Fruit fly (Drosophila melanogaster) whole organism, embryonic: ENCODE measurements around the gene caps.
A peak's percentile ranks its signal among the peaks of the same experiment; 100 is the strongest.

Experiments
- Ada2b ChIP-seq: fragments of 200-800 bp; sonication (Bioruptor generic); IDR thresholded peaks from 2 replicates; pipeline ENCODE4 v1.3.6; 2022; ENCODE audit warnings: missing biosample characterization, missing genetic modification characterization
- BtbVII ChIP-seq: fragments of 200-800 bp; sonication (Bioruptor generic); optimal IDR thresholded peaks from 3 replicates; lab custom pipeline; 2017; ENCODE audit warnings: missing biosample characterization, mild to moderate bottlenecking, missing genetic modification characterization
- CG10147 ChIP-seq: fragments of 200-800 bp; sonication (Bioruptor generic); optimal IDR thresholded peaks from 2 replicates; lab custom pipeline; 2019; ENCODE audit warnings: missing biosample characterization, mild to moderate bottlenecking, missing genetic modification characterization, moderate library complexity
- CG11093 ChIP-seq: fragments of 200-800 bp; sonication (Bioruptor generic); IDR thresholded peaks from 3 replicates; pipeline ENCODE4 v1.3.6; 2022; ENCODE audit warnings: missing biosample characterization, missing genetic modification characterization
- CG11247 ChIP-seq: fragments of 200-800 bp; sonication (Bioruptor generic); IDR thresholded peaks from 2 replicates; pipeline ENCODE4 v1.3.6; 2022; ENCODE audit warnings: missing biosample characterization, missing genetic modification characterization
- CG12155 ChIP-seq: fragments of 200-800 bp; sonication (Bioruptor generic); optimal IDR thresholded peaks from 3 replicates; lab custom pipeline; 2016; ENCODE audit warnings: missing biosample characterization, missing genetic modification characterization
- CG13624 ChIP-seq: fragments of 200-800 bp; sonication (Bioruptor generic); optimal IDR thresholded peaks from 2 replicates; lab custom pipeline; 2016; ENCODE audit warnings: missing biosample characterization, missing genetic modification characterization
- CG14710 ChIP-seq: fragments of 200-800 bp; sonication (Bioruptor generic); optimal IDR thresholded peaks from 3 replicates; lab custom pipeline; 2019; ENCODE audit warnings: missing biosample characterization, mild to moderate bottlenecking, missing genetic modification characterization, moderate library complexity
- CG15601 ChIP-seq: fragments of 200-800 bp; sonication (Bioruptor generic); optimal IDR thresholded peaks from 3 replicates; lab custom pipeline; 2019; ENCODE audit warnings: missing biosample characterization, mild to moderate bottlenecking, missing genetic modification characterization, moderate library complexity
- CG1603 ChIP-seq: fragments of 200-800 bp; sonication (Bioruptor generic); optimal IDR thresholded peaks from 2 replicates; lab custom pipeline; 2019; ENCODE audit warnings: missing biosample characterization, mild to moderate bottlenecking, missing genetic modification characterization, moderate library complexity
- CG17385 ChIP-seq: fragments of 200-800 bp; sonication (Bioruptor generic); optimal IDR thresholded peaks from 3 replicates; lab custom pipeline; 2018; ENCODE audit warnings: missing biosample characterization, mild to moderate bottlenecking, missing genetic modification characterization
- CG1792 ChIP-seq: fragments of 200-800 bp; sonication (Bioruptor generic); optimal IDR thresholded peaks from 2 replicates; lab custom pipeline; 2016; ENCODE audit warnings: missing biosample characterization, missing genetic modification characterization
- CG2875 ChIP-seq: fragments of 200-800 bp; sonication (Bioruptor generic); optimal IDR thresholded peaks from 2 replicates; lab custom pipeline; 2017; ENCODE audit warnings: missing biosample characterization, mild to moderate bottlenecking, missing genetic modification characterization, missing genetic modification reagents
- CG31365 ChIP-seq: fragments of 200-800 bp; sonication (Bioruptor generic); optimal IDR thresholded peaks from 2 replicates; lab custom pipeline; 2018; ENCODE audit warnings: missing biosample characterization, mild to moderate bottlenecking, missing genetic modification characterization
- CG32767 ChIP-seq: fragments of 200-800 bp; sonication (Bioruptor generic); IDR thresholded peaks from 2 replicates; pipeline ENCODE4 v1.3.6; 2022; ENCODE audit warnings: missing biosample characterization, missing genetic modification characterization
- CG32772 ChIP-seq: fragments of 200-800 bp; sonication (Bioruptor generic); IDR thresholded peaks from 2 replicates; pipeline ENCODE4 v1.3.6; 2022; ENCODE audit warnings: missing biosample characterization, missing genetic modification characterization
- CG34376 ChIP-seq: fragments of 200-800 bp; sonication (Bioruptor generic); optimal IDR thresholded peaks from 2 replicates; lab custom pipeline; 2018; ENCODE audit warnings: missing biosample characterization, mild to moderate bottlenecking, missing genetic modification characterization
- CG9215 ChIP-seq: fragments of 200-800 bp; sonication (Bioruptor generic); IDR thresholded peaks from 2 replicates; pipeline ENCODE4 v1.3.6; 2022; ENCODE audit warnings: missing biosample characterization, missing genetic modification characterization
- Chrac-16 ChIP-seq: fragments of 200-800 bp; sonication (Bioruptor generic); optimal IDR thresholded peaks from 3 replicates; lab custom pipeline; 2016; ENCODE audit warnings: missing biosample characterization, missing genetic modification characterization
- D19A ChIP-seq: fragments of 200-800 bp; optimal IDR thresholded peaks from 3 replicates; lab custom pipeline; 2019; ENCODE audit warnings: missing biosample characterization, mild to moderate bottlenecking, missing genetic modification characterization, moderate library complexity
- Dip3 ChIP-seq: fragments of 200-800 bp; sonication (Bioruptor generic); optimal IDR thresholded peaks from 3 replicates; lab custom pipeline; 2016; ENCODE audit warnings: missing biosample characterization, missing genetic modification characterization
- Dp ChIP-seq: fragments of 200-800 bp; sonication (Bioruptor generic); optimal IDR thresholded peaks from 2 replicates; lab custom pipeline; 2018; ENCODE audit warnings: missing biosample characterization, mild to moderate bottlenecking, missing genetic modification characterization, moderate library complexity
- Gsc ChIP-seq: fragments of 200-800 bp; sonication (Bioruptor generic); IDR thresholded peaks from 2 replicates; pipeline ENCODE4 v1.3.6; 2022; ENCODE audit warnings: missing biosample characterization, missing genetic modification characterization
- HLH4C ChIP-seq: fragments of 200-800 bp; sonication (Bioruptor generic); IDR thresholded peaks from 3 replicates; pipeline ENCODE4 v1.3.6; 2022; ENCODE audit warnings: missing biosample characterization, missing genetic modification characterization; ENCODE audit not compliant: partially characterized antibody
- HLH54F ChIP-seq: fragments of 200-800 bp; sonication (Bioruptor generic); optimal IDR thresholded peaks from 3 replicates; lab custom pipeline; 2016; ENCODE audit warnings: missing biosample characterization, missing genetic modification characterization
- Hmx ChIP-seq: fragments of 200-800 bp; sonication (Bioruptor generic); optimal IDR thresholded peaks from 2 replicates; lab custom pipeline; 2016; ENCODE audit warnings: missing biosample characterization, missing genetic modification characterization
- Max ChIP-seq: fragments of 200-800 bp; sonication (Bioruptor generic); optimal IDR thresholded peaks from 2 replicates; lab custom pipeline; 2016; ENCODE audit warnings: missing biosample characterization, mild to moderate bottlenecking, missing genetic modification characterization
- Nf-YB ChIP-seq: fragments of 200-800 bp; sonication (Bioruptor generic); optimal IDR thresholded peaks from 3 replicates; lab custom pipeline; 2019; ENCODE audit warnings: missing biosample characterization, mild to moderate bottlenecking, missing genetic modification characterization, moderate library complexity
- ap ChIP-seq: fragments of 200-800 bp; sonication (Bioruptor generic); IDR thresholded peaks from 2 replicates; pipeline ENCODE4 v1.3.6; 2022; ENCODE audit warnings: missing biosample characterization, missing genetic modification characterization
- ash1 ChIP-seq: fragments of 200-800 bp; sonication (Bioruptor generic); optimal IDR thresholded peaks from 2 replicates; lab custom pipeline; 2018; ENCODE audit warnings: missing biosample characterization, mild to moderate bottlenecking, missing genetic modification characterization
- bab2 ChIP-seq: fragments of 200-800 bp; sonication (Bioruptor generic); optimal IDR thresholded peaks from 2 replicates; lab custom pipeline; 2016; ENCODE audit warnings: missing biosample characterization, missing genetic modification characterization
- chif ChIP-seq, 2 experiments: fragments of 200-800 bp; sonication (Bioruptor generic); optimal IDR thresholded peaks; 3 replicates each; lab custom pipeline; 2016; ENCODE audit warnings: missing biosample characterization in 2 of 2, missing genetic modification characterization in 2 of 2
- dati ChIP-seq: fragments of 200-800 bp; sonication (Bioruptor generic); IDR thresholded peaks from 2 replicates; pipeline ENCODE4 v1.3.6; 2022; ENCODE audit warnings: missing biosample characterization, missing genetic modification characterization
- dmrt11E ChIP-seq: fragments of 200-800 bp; sonication (Bioruptor generic); optimal IDR thresholded peaks from 3 replicates; lab custom pipeline; 2018; ENCODE audit warnings: missing biosample characterization, mild to moderate bottlenecking, missing genetic modification characterization, moderate library complexity
- fd102C ChIP-seq: fragments of 200-800 bp; sonication (Bioruptor generic); optimal IDR thresholded peaks from 2 replicates; lab custom pipeline; 2018; ENCODE audit warnings: missing biosample characterization, mild to moderate bottlenecking, missing genetic modification characterization, moderate library complexity
- fd96Cb ChIP-seq: fragments of 200-800 bp; sonication (Bioruptor generic); optimal IDR thresholded peaks from 2 replicates; lab custom pipeline; 2018; ENCODE audit warnings: missing biosample characterization, mild to moderate bottlenecking, missing genetic modification characterization, moderate library complexity
- gce ChIP-seq: fragments of 200-800 bp; sonication (Bioruptor generic); IDR thresholded peaks from 3 replicates; pipeline ENCODE4 v1.3.6; 2022; ENCODE audit warnings: missing biosample characterization, missing genetic modification characterization
- gcm ChIP-seq: fragments of 200-800 bp; sonication (Bioruptor generic); optimal IDR thresholded peaks from 2 replicates; lab custom pipeline; 2019; ENCODE audit warnings: missing biosample characterization, mild to moderate bottlenecking, missing genetic modification characterization, moderate library complexity
- gsb ChIP-seq: fragments of 200-800 bp; sonication (Bioruptor generic); IDR thresholded peaks from 2 replicates; pipeline ENCODE4 v1.3.6; 2022; ENCODE audit warnings: missing biosample characterization, missing genetic modification characterization
- insv ChIP-seq, 2 experiments: fragments of 200-800 bp; sonication (Bioruptor generic); optimal IDR thresholded peaks; 3 replicates each; lab custom pipeline; 2016 to 2018; ENCODE audit warnings: missing biosample characterization in 2 of 2, missing genetic modification characterization in 2 of 2
- jigr1 ChIP-seq: fragments of 200-800 bp; sonication (Bioruptor generic); IDR thresholded peaks from 3 replicates; pipeline ENCODE4 v1.3.6; 2022; ENCODE audit warnings: missing biosample characterization, missing genetic modification characterization
- lab ChIP-seq: fragments of 200-800 bp; sonication (Bioruptor generic); optimal IDR thresholded peaks from 3 replicates; lab custom pipeline; 2017; ENCODE audit warnings: missing biosample characterization, missing genetic modification characterization, mild to moderate bottlenecking, moderate library complexity, missing genetic modification reagents
- lbe ChIP-seq: fragments of 200-800 bp; sonication (Bioruptor generic); optimal IDR thresholded peaks from 2 replicates; lab custom pipeline; 2016; ENCODE audit warnings: missing biosample characterization, mild to moderate bottlenecking, missing genetic modification characterization
- pfk ChIP-seq: fragments of 200-800 bp; sonication (Bioruptor generic); optimal IDR thresholded peaks from 2 replicates; lab custom pipeline; 2018; ENCODE audit warnings: missing biosample characterization, mild to moderate bottlenecking, missing genetic modification characterization, moderate library complexity
- shn ChIP-seq: fragments of 200-800 bp; sonication (Bioruptor generic); optimal IDR thresholded peaks from 3 replicates; lab custom pipeline; 2016; ENCODE audit warnings: missing biosample characterization, missing genetic modification characterization
- sima ChIP-seq: fragments of 200-800 bp; sonication (Bioruptor generic); optimal IDR thresholded peaks from 2 replicates; lab custom pipeline; 2016; ENCODE audit warnings: missing biosample characterization, missing genetic modification characterization
- sisA ChIP-seq: fragments of 200-800 bp; sonication (Bioruptor generic); IDR thresholded peaks from 2 replicates; pipeline ENCODE4 v1.3.6; 2022; ENCODE audit warnings: missing biosample characterization, missing genetic modification characterization
- sr ChIP-seq: fragments of 200-800 bp; sonication (Bioruptor generic); IDR thresholded peaks from 3 replicates; pipeline ENCODE4 v1.3.6; 2022; ENCODE audit warnings: missing biosample characterization, missing genetic modification characterization
- tio ChIP-seq: fragments of 200-800 bp; sonication (Bioruptor generic); optimal IDR thresholded peaks from 2 replicates; lab custom pipeline; 2017; ENCODE audit warnings: missing biosample characterization, missing genetic modification characterization, inconsistent platforms

caps gene

dm6 chr3L:13235495-13236284 is 7.2 kb downstream of the caps start (continued):
- TF ChIP-seq CG11093 (peak; percentile 46; the same call in 1 of the 3 replicates), sisA (GFP tag; lab: Robert Waterston, UW) (no peak), fd96Cb (tag; lab: Kevin White, UChicago) (peak; percentile 69), sima (GFP tag; lab: Kevin White, UChicago) (peak; percentile 41), Dp (GFP tag; lab: Kevin White, UChicago) (no peak), D19A (tag; lab: Kevin White, UChicago) (peak; percentile 57), chif (GFP tag; optimal IDR thresholded peaks at IDR 0.05; lab: Kevin White, UChicago) (peak; percentile 48 to 75), sr (GFP tag; lab: Robert Waterston, UW) (peak; percentile 78; the same call in 2 of the 3 replicates), Chrac-16 (no peak), Dip3 (no peak), HLH54F (GFP tag; lab: Kevin White, UChicago) (no peak), HLH4C (GFP tag; lab: Robert Waterston, UW) (no peak), Nf-YB (GFP tag; lab: Kevin White, UChicago) (peak; percentile 51), dati (GFP tag; lab: Robert Waterston, UW) (no peak), pfk (GFP tag; lab: Kevin White, UChicago) (peak; percentile 30), gsb (GFP tag; lab: Robert Waterston, UW) (no peak), CG34376 (GFP tag; lab: Kevin White, UChicago) (no peak), CG32767 (GFP tag; lab: Robert Waterston, UW) (peak; percentile 55; the same call in 1 of the 2 replicates), CG1603 (peak; percentile 91), ap (GFP tag; lab: Robert Waterston, UW) (peak; percentile 67; the same call in 1 of the 2 replicates), CG17385 (peak; percentile 46), Max (GFP tag; lab: Kevin White, UChicago) (peak; percentile 56), bab2 (peak; percentile 75), Hmx (GFP tag; lab: Kevin White, UChicago) (no peak), dmrt11E (tag; lab: Kevin White, UChicago) (peak; percentile 85), CG11247 (no peak), gce (GFP tag; lab: Robert Waterston, UW) (peak; percentile 81; the same call in 2 of the 3 replicates), CG12155 (GFP tag; lab: Kevin White, UChicago) (no peak), Gsc (GFP tag; lab: Robert Waterston, UW) (no peak), CG31365 (tag; lab: Kevin White, UChicago) (peak; percentile 78), CG32772 (GFP tag; lab: Robert Waterston, UW) (no peak), shn (GFP tag; lab: Kevin White, UChicago) (peak; percentile 16), CG2875 (GFP tag; lab: Kevin White, UChicago) (peak; percentile 95), CG9215 (no peak), fd102C (GFP tag; lab: Kevin White, UChicago) (peak; percentile 50), Ada2b (peak; percentile 8; the same call in 1 of the 2 replicates), CG15601 (tag; lab: Kevin White, UChicago) (peak; percentile 87), CG1792 (GFP tag; lab: Kevin White, UChicago) (peak; percentile 81), CG13624 (GFP tag; lab: Kevin White, UChicago) (no peak), CG14710 (tag; lab: Kevin White, UChicago) (peak; percentile 82), lbe (GFP tag; lab: Kevin White, UChicago) (no peak), lab (GFP tag; lab: Kevin White, UChicago) (peak; percentile 83), BtbVII (peak; percentile 75), insv (GFP tag; optimal IDR thresholded peaks at IDR 0.05; lab: Kevin White, UChicago) (no peak), tio (peak; percentile 45), gcm (GFP tag; lab: Kevin White, UChicago) (peak; percentile 72), ash1 (GFP tag; lab: Kevin White, UChicago) (no peak), jigr1 (GFP tag; lab: Robert Waterston, UW) (no peak), CG10147 (GFP tag; lab: Kevin White, UChicago) (peak; percentile 48)
